Fruit fly (Drosophila melanogaster): Measurements from ENCODE around the gene HemK2.

dm6 chr2L:2730756-2731155 lies 28.7 kb downstream of the HemK2 start:
- TF ChIP-seq CG32121 (GFP tag; IDR thresholded peaks at IDR 0.05) (no peak), gl (tag; optimal IDR thresholded peaks at IDR 0.05) (no peak), EcR (GFP tag; optimal IDR thresholded peaks at IDR 0.05) (no peak), rn (GFP tag; IDR thresholded peaks at IDR 0.05) (no peak), CG13204 (GFP tag; optimal IDR thresholded peaks at IDR 0.05) (no peak), CG4496 (GFP tag; IDR thresholded peaks at IDR 0.05) (no peak)
